Worm (Caenorhabditis elegans): ENCODE data around the gene spp-6.

spp-6 gene

DNA sequence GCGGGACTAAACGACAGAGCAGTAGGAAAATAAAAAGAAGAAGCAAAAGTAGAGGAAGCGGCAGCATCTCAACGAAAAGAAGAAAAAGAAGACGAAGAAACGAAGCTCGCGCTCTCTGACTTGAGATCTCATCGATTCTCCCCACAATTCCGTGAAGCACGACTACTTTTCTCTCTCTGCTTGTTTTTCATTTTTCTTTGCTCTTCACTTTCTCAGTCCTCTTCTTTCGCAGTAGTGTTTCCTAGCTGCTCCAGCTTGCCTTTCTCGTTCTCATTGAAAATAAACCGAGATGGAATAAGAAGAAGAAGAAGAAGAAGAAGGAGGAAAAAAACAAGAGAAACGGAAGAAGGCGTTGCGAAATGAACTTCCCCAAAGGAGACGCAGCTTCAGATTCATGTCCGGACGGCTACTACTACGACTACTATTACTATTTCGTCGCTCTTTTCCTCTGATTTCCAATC lies 32.4 kb upstream of the spp-6 start:
- no peak for TF ChIP-seq tbx-37 (GFP tag; conservative IDR thresholded peaks at IDR 0.05)
- no peak for TF ChIP-seq hmg-4 (GFP tag; optimal IDR thresholded peaks at IDR 0.05)
- TF ChIP-seq hmbx-1 (tag; optimal IDR thresholded peaks at IDR 0.05): no peak
- no peak for TF ChIP-seq ama-1 (optimal IDR thresholded peaks at IDR 0.05)
- no peak for TF ChIP-seq ceh-36 (tag; optimal IDR thresholded peaks at IDR 0.05)
- TF ChIP-seq tbx-11 (GFP tag; IDR thresholded peaks at IDR 0.05): no peak
- TF ChIP-seq ets-7 (tag; optimal IDR thresholded peaks at IDR 0.05): no peak
- TF ChIP-seq aly-1 (tag; optimal IDR thresholded peaks at IDR 0.05): no peak
- no peak for TF ChIP-seq sea-1 (GFP tag; conservative IDR thresholded peaks at IDR 0.05)
- no peak for TF ChIP-seq flt-1 (GFP tag; IDR thresholded peaks at IDR 0.05)
- no peak for TF ChIP-seq hnd-1 (tag; optimal IDR thresholded peaks at IDR 0.05)
- TF ChIP-seq F13C5.2 (tag; optimal IDR thresholded peaks at IDR 0.05): no peak
- no peak for TF ChIP-seq scrt-1 (GFP tag; IDR thresholded peaks at IDR 0.05)
- TF ChIP-seq tra-4 (tag; optimal IDR thresholded peaks at IDR 0.05): no peak

- TF ChIP-seq sea-1 (GFP tag; conservative IDR thresholded peaks at IDR 0.05) (no peak), hnd-1 (tag; optimal IDR thresholded peaks at IDR 0.05) (no peak), ets-7 (tag; optimal IDR thresholded peaks at IDR 0.05) (no peak)
Measured at ce11 chrX:7289565-7289964, 27.6 kb upstream of the spp-6 start.

DNA sequence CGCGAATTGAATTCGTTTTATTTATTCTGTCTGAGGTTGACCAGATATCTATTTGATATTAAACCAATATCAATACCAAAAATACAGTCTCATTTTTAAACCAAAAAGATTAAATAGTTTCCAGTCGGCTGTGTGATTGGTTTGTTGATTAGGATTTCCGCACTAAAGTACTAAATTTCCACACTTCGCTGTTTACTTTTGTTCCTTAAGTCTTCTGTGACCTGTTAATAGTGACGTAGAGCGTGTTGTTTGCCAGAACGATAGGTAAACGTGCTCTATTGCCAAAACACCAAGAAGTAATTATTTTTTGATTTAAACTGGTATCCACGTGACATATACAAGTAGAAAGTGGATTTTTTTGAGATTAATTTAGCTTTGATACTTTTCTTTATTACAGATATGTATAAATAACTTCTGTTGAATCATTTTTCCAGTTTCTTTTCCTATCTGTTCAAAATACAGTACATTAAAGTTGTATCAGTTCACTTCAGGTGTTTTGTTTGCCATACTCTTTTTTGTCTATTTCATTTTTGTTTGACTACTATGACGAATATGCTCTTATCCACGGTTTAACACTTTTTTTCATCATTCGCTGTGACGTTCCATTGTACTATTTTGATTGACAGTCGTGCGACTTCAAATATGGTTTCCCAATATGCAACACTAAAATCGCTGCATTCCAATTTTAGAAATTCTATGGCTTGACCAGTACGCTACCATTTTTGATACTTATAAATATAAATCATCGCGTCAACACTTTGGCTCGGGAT lies 26.1 kb upstream of the spp-6 start:
- no peak for TF ChIP-seq sea-1 (GFP tag; conservative IDR thresholded peaks at IDR 0.05)

DNA sequence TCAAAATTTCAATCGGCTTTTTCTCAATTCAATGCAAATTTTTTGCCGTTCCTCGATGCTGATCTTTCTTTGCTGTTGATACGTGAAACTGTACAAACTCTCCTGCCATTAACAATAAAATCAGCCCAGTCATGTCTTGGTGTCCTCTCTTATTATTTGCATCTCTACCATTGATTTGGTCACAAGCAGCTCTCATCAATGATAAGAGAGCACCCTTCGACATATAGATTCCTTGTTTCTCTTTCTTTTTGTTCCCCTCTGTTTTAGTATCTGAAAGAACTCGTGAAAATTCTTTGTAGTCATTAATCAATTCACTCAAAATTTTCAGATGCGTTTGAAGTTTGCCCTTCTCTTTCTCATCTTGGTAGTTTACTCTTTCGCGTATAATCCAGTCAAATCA lies 25.3 kb upstream of the spp-6 start, which contains the start of gene lron-7:
Gene lron-7 (plus strand): TSS at position 323 of the 400 bp plus-strand sequence.
- TF ChIP-seq hnd-1 (tag; optimal IDR thresholded peaks at IDR 0.05) (no peak), hmg-4 (GFP tag; optimal IDR thresholded peaks at IDR 0.05) (no peak), aly-1 (tag; optimal IDR thresholded peaks at IDR 0.05) (no peak), F13C5.2 (tag; optimal IDR thresholded peaks at IDR 0.05) (no peak), ets-7 (tag; optimal IDR thresholded peaks at IDR 0.05) (no peak), ceh-36 (tag; optimal IDR thresholded peaks at IDR 0.05) (no peak), scrt-1 (GFP tag; IDR thresholded peaks at IDR 0.05) (no peak), ceh-13 (GFP tag; optimal IDR thresholded peaks at IDR 0.05) (no peak), B0310.2 (tag; optimal IDR thresholded peaks at IDR 0.05) (no peak), tbx-37 (GFP tag; conservative IDR thresholded peaks at IDR 0.05) (no peak), tra-4 (tag; optimal IDR thresholded peaks at IDR 0.05) (no peak), ama-1 (optimal IDR thresholded peaks at IDR 0.05) (no peak), tbx-11 (GFP tag; IDR thresholded peaks at IDR 0.05) (no peak), hmbx-1 (tag; optimal IDR thresholded peaks at IDR 0.05) (no peak), pes-1 (GFP tag; IDR thresholded peaks at IDR 0.05) (no peak)

ce11 chrX:7296310-7296709 lies 20.8 kb upstream of the spp-6 start:
- no peak for TF ChIP-seq sea-1 (GFP tag; conservative IDR thresholded peaks at IDR 0.05)
- TF ChIP-seq F13C5.2 (tag; optimal IDR thresholded peaks at IDR 0.05): no peak
- TF ChIP-seq ets-7 (tag; optimal IDR thresholded peaks at IDR 0.05): no peak
- no peak for TF ChIP-seq tra-4 (tag; optimal IDR thresholded peaks at IDR 0.05)
- no peak for TF ChIP-seq tbx-37 (GFP tag; conservative IDR thresholded peaks at IDR 0.05)
- TF ChIP-seq tbx-11 (GFP tag; IDR thresholded peaks at IDR 0.05): no peak
- no peak for TF ChIP-seq ama-1 (optimal IDR thresholded peaks at IDR 0.05)
- TF ChIP-seq aly-1 (tag; optimal IDR thresholded peaks at IDR 0.05): no peak

DNA sequence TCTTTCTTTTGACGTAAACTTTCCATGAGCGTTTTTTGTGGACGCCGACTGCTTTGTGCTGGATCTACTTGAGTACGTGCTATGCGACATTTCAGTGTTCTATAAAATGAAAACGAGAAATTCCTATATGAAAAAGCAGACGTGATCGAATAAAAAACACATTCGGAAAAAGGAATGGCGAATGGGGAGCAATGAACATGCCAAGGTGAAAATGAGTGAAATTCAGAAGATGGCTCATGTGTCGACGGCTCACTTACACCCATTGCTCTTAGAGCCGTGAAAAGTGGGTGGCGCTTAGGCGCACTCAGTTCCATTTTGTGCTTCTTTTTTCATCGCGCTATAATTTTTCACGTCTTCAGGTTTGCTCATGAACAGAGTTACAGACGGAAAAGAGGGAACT lies 18.5 kb upstream of the spp-6 start, which contains the start of gene K03A1.4:
Gene K03A1.4 (minus strand): TSS at position 101 of the 400 bp plus-strand sequence.
- TF ChIP-seq scrt-1 (GFP tag; IDR thresholded peaks at IDR 0.05) (no peak), F13C5.2 (tag; optimal IDR thresholded peaks at IDR 0.05) (no peak), hmbx-1 (tag; optimal IDR thresholded peaks at IDR 0.05) (no peak), ama-1 (optimal IDR thresholded peaks at IDR 0.05) (no peak), B0310.2 (tag; optimal IDR thresholded peaks at IDR 0.05) (no peak), hmg-4 (GFP tag; optimal IDR thresholded peaks at IDR 0.05) (no peak), flt-1 (GFP tag; IDR thresholded peaks at IDR 0.05) (no peak), aly-1 (tag; optimal IDR thresholded peaks at IDR 0.05) (no peak), tbx-37 (GFP tag; conservative IDR thresholded peaks at IDR 0.05) (no peak), ceh-13 (GFP tag; optimal IDR thresholded peaks at IDR 0.05) (no peak), ets-7 (tag; optimal IDR thresholded peaks at IDR 0.05) (no peak), ceh-36 (tag; optimal IDR thresholded peaks at IDR 0.05) (no peak), tbx-11 (GFP tag; IDR thresholded peaks at IDR 0.05) (no peak), pes-1 (GFP tag; IDR thresholded peaks at IDR 0.05) (no peak), tra-4 (tag; optimal IDR thresholded peaks at IDR 0.05) (no peak), sea-1 (GFP tag; conservative IDR thresholded peaks at IDR 0.05) (no peak), hnd-1 (tag; optimal IDR thresholded peaks at IDR 0.05) (no peak)

DNA sequence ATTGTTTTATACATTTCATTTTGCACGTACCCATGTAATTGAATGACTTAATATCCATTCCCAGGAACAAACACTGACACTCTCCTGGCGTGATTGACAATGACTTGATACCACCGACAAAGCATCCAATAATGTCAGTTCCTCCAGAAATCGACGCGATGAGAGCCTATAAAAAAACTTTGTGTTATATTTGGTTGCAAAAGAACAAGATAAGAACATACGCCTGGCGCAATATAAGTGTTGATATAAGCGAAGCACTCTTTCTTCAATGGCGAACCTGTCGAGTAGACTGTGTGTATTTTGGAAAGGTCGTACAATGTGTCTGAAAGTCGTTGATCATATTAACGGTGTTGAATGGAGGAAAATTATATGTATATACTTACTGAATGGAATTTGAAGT lies 14.0 kb upstream of the spp-6 start:
- TF ChIP-seq B0310.2 (tag; optimal IDR thresholded peaks at IDR 0.05) (no peak), ets-7 (tag; optimal IDR thresholded peaks at IDR 0.05) (no peak), F13C5.2 (tag; optimal IDR thresholded peaks at IDR 0.05) (no peak), ama-1 (optimal IDR thresholded peaks at IDR 0.05) (no peak), ceh-36 (tag; optimal IDR thresholded peaks at IDR 0.05) (no peak), aly-1 (tag; optimal IDR thresholded peaks at IDR 0.05) (no peak), sea-1 (GFP tag; conservative IDR thresholded peaks at IDR 0.05) (no peak), pes-1 (GFP tag; IDR thresholded peaks at IDR 0.05) (no peak), tbx-37 (GFP tag; conservative IDR thresholded peaks at IDR 0.05) (no peak), hmg-4 (GFP tag; optimal IDR thresholded peaks at IDR 0.05) (no peak), tbx-11 (GFP tag; IDR thresholded peaks at IDR 0.05) (no peak), scrt-1 (GFP tag; IDR thresholded peaks at IDR 0.05) (no peak), hnd-1 (tag; optimal IDR thresholded peaks at IDR 0.05) (no peak), ceh-13 (GFP tag; optimal IDR thresholded peaks at IDR 0.05) (no peak)
